Fruit fly (Drosophila melanogaster): ENCODE measurements around the gene Lgr1.

dm6 chr3R:17704538-17704854 is 21.1 kb upstream of the Lgr1 start:
- TF ChIP-seq pan (optimal IDR thresholded peaks at IDR 0.05) = no peak
- no peak for TF ChIP-seq psq (optimal IDR thresholded peaks at IDR 0.05)
- TF ChIP-seq usp (GFP tag; optimal IDR thresholded peaks at IDR 0.05) = no peak
- no peak for TF ChIP-seq EcR (GFP tag; optimal IDR thresholded peaks at IDR 0.05)

All from whole organism.